ENCODE assay signal across 1 fruit fly cellular context in the genomic region with DNA sequence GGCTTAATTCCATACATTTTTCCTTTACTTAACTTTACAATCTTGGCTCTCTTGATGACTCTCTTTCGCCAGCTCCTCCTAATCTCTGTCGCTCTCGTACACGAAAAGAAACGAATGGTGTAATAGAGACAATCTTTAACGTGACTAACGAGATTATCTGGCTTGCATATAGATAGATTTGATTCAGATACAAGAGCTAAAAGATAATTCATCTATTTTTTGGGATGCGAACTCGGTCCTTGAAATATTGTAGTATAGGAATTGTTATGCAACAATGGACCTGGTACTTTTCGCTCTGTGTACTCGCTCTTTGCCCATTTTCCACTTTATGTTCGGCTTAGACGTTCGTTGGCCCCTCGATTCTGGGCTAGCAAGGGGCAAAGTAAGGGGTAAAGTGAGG.
A peak's percentile ranks its signal among the peaks of the same experiment; 100 is the strongest.
TF ChIP-seq lines count a peak whose summit lies in the region.

No protein-coding gene starts in this region.

TF ChIP-seq in whole organism, embryonic, 481 proteins besides CTCF, POLR2A, EP300 and RAD21 (continued from another document and continues in another):
- TF ChIP-seq CG1233 (GFP tag; optimal IDR thresholded peaks at IDR 0.05; lab: Kevin White, UChicago) (peak; percentile 77), pum (GFP tag; optimal IDR thresholded peaks at IDR 0.05; lab: Kevin White, UChicago) (peak; percentile 71), CG10366 (GFP tag; IDR thresholded peaks at IDR 0.05; lab: Robert Waterston, UW) (peak; percentile 58), CG10267 (tag; optimal IDR thresholded peaks at IDR 0.05; lab: Kevin White, UChicago) (peak; percentile 72), Dref (GFP tag; IDR thresholded peaks at IDR 0.05; lab: Robert Waterston, UW) (no peak), Spps (tag; optimal IDR thresholded peaks at IDR 0.05; lab: Kevin White, UChicago) (peak; percentile 60), row (GFP tag; IDR thresholded peaks at IDR 0.05; lab: Robert Waterston, UW) (peak; percentile 89), CG15601 (tag; optimal IDR thresholded peaks at IDR 0.05; lab: Kevin White, UChicago) (peak; percentile 65), hbn (GFP tag; IDR thresholded peaks at IDR 0.05; lab: Robert Waterston, UW; ENCODE audit: partially characterized antibody) (no peak), ap (GFP tag; IDR thresholded peaks at IDR 0.05; lab: Robert Waterston, UW) (peak; percentile 59; the same call in 1 of the 2 replicates), mam (GFP tag; optimal IDR thresholded peaks at IDR 0.05; lab: Kevin White, UChicago) (peak; percentile 77), CG5245 (GFP tag; optimal IDR thresholded peaks at IDR 0.05; lab: Kevin White, UChicago) (peak; percentile 51), Mad (GFP tag; optimal IDR thresholded peaks at IDR 0.05; lab: Kevin White, UChicago) (peak; percentile 55), CG8281 (tag; optimal IDR thresholded peaks at IDR 0.05; lab: Kevin White, UChicago) (peak; percentile 55), ab (GFP tag; optimal IDR thresholded peaks at IDR 0.05; lab: Kevin White, UChicago) (no peak), usp (GFP tag; optimal IDR thresholded peaks at IDR 0.05; lab: Kevin White, UChicago) (no peak), CG2199 (GFP tag; IDR thresholded peaks at IDR 0.05; lab: Robert Waterston, UW) (peak; percentile 63; the same call in 1 of the 3 replicates), Hand (GFP tag; optimal IDR thresholded peaks at IDR 0.05; lab: Kevin White, UChicago) (peak; percentile 83), CG3847 (GFP tag; IDR thresholded peaks at IDR 0.05; lab: Robert Waterston, UW) (peak; percentile 64), pho (GFP tag; optimal IDR thresholded peaks at IDR 0.05; lab: Kevin White, UChicago) (peak; percentile 80), dmrt11E (tag; optimal IDR thresholded peaks at IDR 0.05; lab: Kevin White, UChicago) (peak; percentile 58), CG6175 (GFP tag; IDR thresholded peaks at IDR 0.05; lab: Robert Waterston, UW) (no peak), sqz (GFP tag; optimal IDR thresholded peaks at IDR 0.05; lab: Kevin White, UChicago) (peak; percentile 24), CG8765 (GFP tag; IDR thresholded peaks at IDR 0.05; lab: Robert Waterston, UW) (no peak; the same call in 1 of the 2 replicates), fu2 (GFP tag; optimal IDR thresholded peaks at IDR 0.05; lab: Kevin White, UChicago) (peak; percentile 71), CG7556 (GFP tag; optimal IDR thresholded peaks at IDR 0.05; lab: Kevin White, UChicago) (peak; percentile 86), CG7786 (GFP tag; optimal IDR thresholded peaks at IDR 0.05; lab: Kevin White, UChicago) (peak; percentile 83), ewg (GFP tag; optimal IDR thresholded peaks at IDR 0.05; lab: Kevin White, UChicago) (peak; percentile 62), fru (optimal IDR thresholded peaks at IDR 0.05; lab: Kevin White, UChicago) (no peak), lbe (GFP tag; optimal IDR thresholded peaks at IDR 0.05; lab: Kevin White, UChicago) (no peak), CG2120 (GFP tag; optimal IDR thresholded peaks at IDR 0.05; lab: Kevin White, UChicago) (peak; percentile 87), maf-S (GFP tag; optimal IDR thresholded peaks at IDR 0.05; lab: Kevin White, UChicago) (peak; percentile 60), CG1832 (GFP tag; optimal IDR thresholded peaks at IDR 0.05; lab: Kevin White, UChicago) (no peak), CG3065 (GFP tag; optimal IDR thresholded peaks at IDR 0.05; lab: Kevin White, UChicago) (peak; percentile 28), sc (optimal IDR thresholded peaks at IDR 0.05; lab: Kevin White, UChicago) (no peak), sc (GFP tag; optimal IDR thresholded peaks at IDR 0.05; lab: Kevin White, UChicago) (peak; percentile 59), tx (GFP tag; optimal IDR thresholded peaks at IDR 0.05; lab: Kevin White, UChicago) (peak; percentile 76), E2f1 (GFP tag; IDR thresholded peaks at IDR 0.05; lab: Robert Waterston, UW) (peak; percentile 71), Atf-2 (GFP tag; optimal IDR thresholded peaks at IDR 0.05; lab: Kevin White, UChicago) (peak; percentile 69), bbx (GFP tag; IDR thresholded peaks at IDR 0.05; lab: Robert Waterston, UW; ENCODE audit: partially characterized antibody) (no peak), CG4404 (GFP tag; IDR thresholded peaks at IDR 0.05; lab: Robert Waterston, UW) (peak; percentile 46), corto (GFP tag; optimal IDR thresholded peaks at IDR 0.05; lab: Kevin White, UChicago) (peak; percentile 45), repo (GFP tag; optimal IDR thresholded peaks at IDR 0.05; lab: Kevin White, UChicago) (peak; percentile 66), ttk (GFP tag; IDR thresholded peaks at IDR 0.05; lab: Robert Waterston, UW) (peak; percentile 65), ssp (GFP tag; IDR thresholded peaks at IDR 0.05; lab: Robert Waterston, UW) (peak; percentile 63), CG34376 (GFP tag; optimal IDR thresholded peaks at IDR 0.05; lab: Kevin White, UChicago) (peak; percentile 37), nmo (GFP tag; optimal IDR thresholded peaks at IDR 0.05; lab: Kevin White, UChicago) (peak; percentile 84), Kr (GFP tag; optimal IDR thresholded peaks at IDR 0.05; lab: Kevin White, UChicago) (no peak), phol (tag; optimal IDR thresholded peaks at IDR 0.05; lab: Kevin White, UChicago) (peak; percentile 76), CG12071 (GFP tag; optimal IDR thresholded peaks at IDR 0.05; lab: Kevin White, UChicago) (peak; percentile 80), CG4707 (GFP tag; optimal IDR thresholded peaks at IDR 0.05; lab: Kevin White, UChicago) (peak; percentile 65), Bgb (GFP tag; IDR thresholded peaks at IDR 0.05; lab: Robert Waterston, UW; ENCODE audit: partially characterized antibody) (no peak), CG10209 (GFP tag; optimal IDR thresholded peaks at IDR 0.05; lab: Kevin White, UChicago) (peak; percentile 81), HLHmδ (GFP tag; optimal IDR thresholded peaks at IDR 0.05; lab: Kevin White, UChicago) (no peak), CG12769 (tag; optimal IDR thresholded peaks at IDR 0.05; lab: Kevin White, UChicago) (peak; percentile 93), BtbVII (GFP tag; optimal IDR thresholded peaks at IDR 0.05; lab: Kevin White, UChicago) (peak; percentile 79), CG4424 (GFP tag; optimal IDR thresholded peaks at IDR 0.05; lab: Kevin White, UChicago) (peak; percentile 79), CG15011 (GFP tag; optimal IDR thresholded peaks at IDR 0.05; lab: Kevin White, UChicago) (peak; percentile 62), CG3995 (GFP tag; optimal IDR thresholded peaks at IDR 0.05; lab: Kevin White, UChicago) (no peak), kah (GFP tag; optimal IDR thresholded peaks at IDR 0.05; lab: Kevin White, UChicago) (peak; percentile 30), pfk (GFP tag; optimal IDR thresholded peaks at IDR 0.05; lab: Kevin White, UChicago) (no peak), hth (optimal IDR thresholded peaks at IDR 0.05; lab: Kevin White, UChicago) (no peak), dpn (GFP tag; optimal IDR thresholded peaks at IDR 0.05; lab: Kevin White, UChicago) (peak; percentile 78 to 85), tll (GFP tag; optimal IDR thresholded peaks at IDR 0.05; lab: Kevin White, UChicago) (no peak), HLH4C (GFP tag; IDR thresholded peaks at IDR 0.05; lab: Robert Waterston, UW; ENCODE audit: partially characterized antibody) (no peak), Taf1 (GFP tag; IDR thresholded peaks at IDR 0.05; lab: Robert Waterston, UW) (no peak), CG15479 (GFP tag; optimal IDR thresholded peaks at IDR 0.05; lab: Kevin White, UChicago) (no peak), tup (GFP tag; optimal IDR thresholded peaks at IDR 0.05; lab: Kevin White, UChicago) (peak; percentile 48), trh (GFP tag; optimal IDR thresholded peaks at IDR 0.05; lab: Kevin White, UChicago) (no peak), CG18619 (GFP tag; optimal IDR thresholded peaks at IDR 0.05; lab: Kevin White, UChicago) (peak; percentile 74), CG30403 (GFP tag; optimal IDR thresholded peaks at IDR 0.05; lab: Kevin White, UChicago) (peak; percentile 80), Gug (GFP tag; IDR thresholded peaks at IDR 0.05; lab: Robert Waterston, UW) (peak; percentile 53; the same call in 3 of the 4 replicates), H2.0 (GFP tag; IDR thresholded peaks at IDR 0.05; lab: Robert Waterston, UW) (peak; percentile 53; the same call in 1 of the 2 replicates), sim (GFP tag; IDR thresholded peaks at IDR 0.05; lab: Robert Waterston, UW) (0 out of 2 replicates have a peak, but pooled peaks have one; percentile 9), CG7271 (tag; optimal IDR thresholded peaks at IDR 0.05; lab: Kevin White, UChicago) (no peak), CG17612 (GFP tag; IDR thresholded peaks at IDR 0.05; lab: Robert Waterston, UW) (no peak), CG32532 (GFP tag; IDR thresholded peaks at IDR 0.05; lab: Robert Waterston, UW) (peak; percentile 79), tio (GFP tag; optimal IDR thresholded peaks at IDR 0.05; lab: Kevin White, UChicago) (peak; percentile 47), pan (optimal IDR thresholded peaks at IDR 0.05; lab: Kevin White, UChicago) (no peak), pan (GFP tag; optimal IDR thresholded peaks at IDR 0.05 in 1 of 2, IDR thresholded peaks at IDR 0.05 in 1 of 2) (peak in 1 of 2 experiments; percentile 78), Ravus (GFP tag; IDR thresholded peaks at IDR 0.05; lab: Robert Waterston, UW) (peak; percentile 21; the same call in 1 of the 2 replicates), knrl (GFP tag; IDR thresholded peaks at IDR 0.05; lab: Robert Waterston, UW; ENCODE audit: partially characterized antibody) (no peak), dysf (GFP tag; IDR thresholded peaks at IDR 0.05; lab: Robert Waterston, UW) (peak; percentile 87), CG7839 (tag; optimal IDR thresholded peaks at IDR 0.05; lab: Kevin White, UChicago) (peak; percentile 88), CG7987 (GFP tag; optimal IDR thresholded peaks at IDR 0.05; lab: Kevin White, UChicago) (peak; percentile 47), CG6654 (GFP tag; optimal IDR thresholded peaks at IDR 0.05; lab: Kevin White, UChicago) (peak; percentile 31), Camta (GFP tag; optimal IDR thresholded peaks at IDR 0.05; lab: Kevin White, UChicago) (peak; percentile 74), scrt (GFP tag; optimal IDR thresholded peaks at IDR 0.05; lab: Kevin White, UChicago) (peak; percentile 77), Hr3 (GFP tag; optimal IDR thresholded peaks at IDR 0.05; lab: Kevin White, UChicago) (peak; percentile 68), CG7372 (GFP tag; IDR thresholded peaks at IDR 0.05; lab: Robert Waterston, UW) (0 out of 2 replicates have a peak, but pooled peaks have one; percentile 35), CG17186 (GFP tag; optimal IDR thresholded peaks at IDR 0.05; lab: Kevin White, UChicago) (peak; percentile 43), CG1792 (GFP tag; optimal IDR thresholded peaks at IDR 0.05; lab: Kevin White, UChicago) (peak; percentile 50), CG1529 (GFP tag; optimal IDR thresholded peaks at IDR 0.05; lab: Kevin White, UChicago) (peak; percentile 67), CHES-1-like (GFP tag; optimal IDR thresholded peaks at IDR 0.05; lab: Kevin White, UChicago) (peak; percentile 77), pros (GFP tag; optimal IDR thresholded peaks at IDR 0.05; lab: Kevin White, UChicago) (no peak), CG18764 (GFP tag; optimal IDR thresholded peaks at IDR 0.05; lab: Kevin White, UChicago) (peak; percentile 58), CG10979 (tag; optimal IDR thresholded peaks at IDR 0.05; lab: Kevin White, UChicago) (peak; percentile 83), CG3726 (GFP tag; IDR thresholded peaks at IDR 0.05; lab: Robert Waterston, UW) (no peak), Fer3 (tag; optimal IDR thresholded peaks at IDR 0.05; lab: Kevin White, UChicago) (peak; percentile 77), chn (GFP tag; optimal IDR thresholded peaks at IDR 0.05; lab: Kevin White, UChicago) (peak; percentile 12), CG31365 (tag; optimal IDR thresholded peaks at IDR 0.05; lab: Kevin White, UChicago) (peak; percentile 54), da (GFP tag; optimal IDR thresholded peaks at IDR 0.05; lab: Kevin White, UChicago) (peak; percentile 42), Antp (GFP tag; optimal IDR thresholded peaks at IDR 0.05; lab: Kevin White, UChicago) (peak; percentile 84), Abd-B (GFP tag; optimal IDR thresholded peaks at IDR 0.05; lab: Kevin White, UChicago) (peak; percentile 70), klu (GFP tag; IDR thresholded peaks at IDR 0.05; lab: Robert Waterston, UW) (peak; percentile 37; the same call in 1 of the 2 replicates), CG17359 (tag; optimal IDR thresholded peaks at IDR 0.05; lab: Kevin White, UChicago) (peak; percentile 86), fd3F (GFP tag; optimal IDR thresholded peaks at IDR 0.05; lab: Kevin White, UChicago) (peak; percentile 65), esg (GFP tag; conservative IDR thresholded peaks at IDR 0.05; lab: Robert Waterston, UW) (peak; percentile 64), Usf (GFP tag; optimal IDR thresholded peaks at IDR 0.05; lab: Kevin White, UChicago) (peak; percentile 27), CG32772 (GFP tag; IDR thresholded peaks at IDR 0.05; lab: Robert Waterston, UW) (peak; percentile 75), hb (GFP tag; IDR thresholded peaks at IDR 0.05; lab: Robert Waterston, UW; ENCODE audit: partially characterized antibody) (no peak), CG6254 (GFP tag; optimal IDR thresholded peaks at IDR 0.05; lab: Kevin White, UChicago) (peak; percentile 77), psq (GFP tag; optimal IDR thresholded peaks at IDR 0.05; lab: Kevin White, UChicago) (peak; percentile 12), CG4854 (GFP tag; optimal IDR thresholded peaks at IDR 0.05; lab: Kevin White, UChicago) (peak; percentile 42), gt (GFP tag; IDR thresholded peaks at IDR 0.05; lab: Robert Waterston, UW) (no peak), CG16863 (GFP tag; optimal IDR thresholded peaks at IDR 0.05; lab: Kevin White, UChicago) (peak; percentile 82), chif (GFP tag; optimal IDR thresholded peaks at IDR 0.05; lab: Kevin White, UChicago) (peak; percentile 69 to 82), HLH54F (GFP tag; optimal IDR thresholded peaks at IDR 0.05; lab: Kevin White, UChicago) (peak; percentile 73), cg (GFP tag; optimal IDR thresholded peaks at IDR 0.05; lab: Kevin White, UChicago) (no peak), Fer1 (GFP tag; optimal IDR thresholded peaks at IDR 0.05; lab: Kevin White, UChicago) (peak; percentile 87), CG12155 (GFP tag; optimal IDR thresholded peaks at IDR 0.05; lab: Kevin White, UChicago) (peak; percentile 64), Sin3A (optimal IDR thresholded peaks at IDR 0.05; lab: Kevin White, UChicago) (no peak), CG14710 (tag; optimal IDR thresholded peaks at IDR 0.05; lab: Kevin White, UChicago) (peak; percentile 69), Oli (tag; optimal IDR thresholded peaks at IDR 0.05; lab: Kevin White, UChicago) (peak; percentile 85), insv (GFP tag; optimal IDR thresholded peaks at IDR 0.05; lab: Kevin White, UChicago) (no peak), CG11093 (GFP tag; IDR thresholded peaks at IDR 0.05; lab: Robert Waterston, UW) (peak; percentile 61; the same call in 1 of the 3 replicates)
